Worm (Caenorhabditis elegans) whole organism, L2 larva: ENCODE results near the gene T06C10.3.

Experiments used
- C34F6.9 ChIP-seq: fragments of 150-350 bp; optimal IDR thresholded peaks from 2 replicates; lab custom pipeline; 2014; ENCODE audit warnings: missing biosample characterization, missing genetic modification characterization
- F13H6.1 ChIP-seq: sonication (generic microtip); optimal IDR thresholded peaks from 2 replicates; lab custom pipeline; 2016; ENCODE audit warnings: missing genetic modification characterization, missing compliant biosample characterization
- R02D3.7 ChIP-seq: fragments of 150-350 bp; optimal IDR thresholded peaks from 2 replicates; lab custom pipeline; 2014; ENCODE audit warnings: missing biosample characterization, missing genetic modification characterization
- Y55F3AM.14 ChIP-seq: fragments of 200-800 bp; sonication (Bioruptor generic); optimal IDR thresholded peaks from 2 replicates; lab custom pipeline; 2018; ENCODE audit warnings: mild to moderate bottlenecking, missing genetic modification characterization, missing compliant biosample characterization
- ZK546.5 ChIP-seq: sonication (generic microtip); optimal IDR thresholded peaks from 2 replicates; lab custom pipeline; 2017; ENCODE audit warnings: missing biosample characterization, missing genetic modification characterization
- alr-1 ChIP-seq: fragments of 150-350 bp; optimal IDR thresholded peaks from 2 replicates; lab custom pipeline; 2014; ENCODE audit warnings: missing biosample characterization, missing genetic modification characterization
- aly-2 ChIP-seq: fragments of 150-350 bp; optimal IDR thresholded peaks from 2 replicates; lab custom pipeline; 2014; ENCODE audit warnings: missing biosample characterization, missing genetic modification characterization
- ama-1 ChIP-seq: fragments of 150-350 bp; optimal IDR thresholded peaks from 2 replicates; lab custom pipeline; 2018; ENCODE audit warnings: inconsistent platforms
- blmp-1 ChIP-seq: sonication (generic microtip); optimal IDR thresholded peaks from 2 replicates; lab custom pipeline; 2017; ENCODE audit warnings: missing genetic modification characterization, mild to moderate bottlenecking, missing compliant biosample characterization, antibody characterized with exemption, moderate library complexity; ENCODE audit not compliant: insufficient read depth
- ceh-16 ChIP-seq: fragments of 150-350 bp; optimal IDR thresholded peaks from 2 replicates; lab custom pipeline; 2014; ENCODE audit warnings: missing biosample characterization, missing genetic modification characterization
- ceh-82 ChIP-seq: fragments of 150-350 bp; optimal IDR thresholded peaks from 2 replicates; lab custom pipeline; 2014; ENCODE audit warnings: missing biosample characterization, missing genetic modification characterization
- crh-2 ChIP-seq: sonication (generic microtip); optimal IDR thresholded peaks from 2 replicates; lab custom pipeline; 2017; ENCODE audit warnings: missing biosample characterization, missing genetic modification characterization
- dmd-4 ChIP-seq: sonication (generic microtip); optimal IDR thresholded peaks from 2 replicates; lab custom pipeline; 2017; ENCODE audit warnings: missing biosample characterization, missing genetic modification characterization
- egl-27 ChIP-seq: sonication (generic microtip); optimal IDR thresholded peaks from 3 replicates; lab custom pipeline; 2017; ENCODE audit warnings: missing biosample characterization, missing genetic modification reagents, missing genetic modification characterization
- elt-1 ChIP-seq: fragments of 150-350 bp; optimal IDR thresholded peaks from 2 replicates; lab custom pipeline; 2014; ENCODE audit warnings: missing biosample characterization, missing genetic modification characterization
- elt-3 ChIP-seq: sonication (generic microtip); optimal IDR thresholded peaks from 2 replicates; lab custom pipeline; 2017; ENCODE audit warnings: missing biosample characterization, missing genetic modification characterization
- fos-1 ChIP-seq: fragments of 150-350 bp; optimal IDR thresholded peaks from 2 replicates; lab custom pipeline; 2014; ENCODE audit warnings: missing biosample characterization, missing genetic modification characterization
- gmeb-1 ChIP-seq: fragments of 150-350 bp; optimal IDR thresholded peaks from 2 replicates; lab custom pipeline; 2014; ENCODE audit warnings: missing biosample characterization, missing genetic modification characterization
- lin-11 ChIP-seq: fragments of 150-350 bp; sonication (generic microtip); optimal IDR thresholded peaks from 2 replicates; lab custom pipeline; 2014; ENCODE audit warnings: missing biosample characterization, missing genetic modification characterization, inconsistent platforms, mixed read lengths
- lin-13 ChIP-seq: fragments of 150-350 bp; optimal IDR thresholded peaks from 2 replicates; lab custom pipeline; 2014; ENCODE audit warnings: missing biosample characterization, missing genetic modification reagents, missing genetic modification characterization
- lin-39 ChIP-seq: fragments of 150-350 bp; optimal IDR thresholded peaks from 2 replicates; lab custom pipeline; 2014; ENCODE audit warnings: missing biosample characterization, missing genetic modification reagents, missing genetic modification characterization
- lsy-2 ChIP-seq, 2 experiments: fragments of 150-350 bp in 1 of 2; sonication (generic microtip) in 1 of 2; optimal IDR thresholded peaks; 2 replicates each; lab custom pipeline; 2014 to 2017; ENCODE audit warnings: missing biosample characterization in 2 of 2, missing genetic modification characterization in 2 of 2
- mab-5 ChIP-seq: fragments of 150-350 bp; optimal IDR thresholded peaks from 2 replicates; lab custom pipeline; 2014; ENCODE audit warnings: missing biosample characterization, missing genetic modification characterization
- mbf-1 ChIP-seq: sonication (generic microtip); optimal IDR thresholded peaks from 2 replicates; lab custom pipeline; 2017; ENCODE audit warnings: missing biosample characterization, missing genetic modification characterization
- mdl-1 ChIP-seq, 2 experiments: fragments of 150-350 bp in 1 of 2; sonication (generic microtip) in 1 of 2; optimal IDR thresholded peaks; 2 replicates each; lab custom pipeline; 2017; ENCODE audit warnings: missing biosample characterization in 2 of 2, missing genetic modification characterization in 2 of 2
- nhr-10 ChIP-seq: sonication (generic microtip); optimal IDR thresholded peaks from 2 replicates; lab custom pipeline; 2017; ENCODE audit warnings: missing biosample characterization, missing genetic modification characterization
- nhr-11 ChIP-seq: fragments of 150-350 bp; optimal IDR thresholded peaks from 2 replicates; lab custom pipeline; 2014; ENCODE audit warnings: missing biosample characterization, missing genetic modification characterization
- nhr-12 ChIP-seq: fragments of 150-350 bp; optimal IDR thresholded peaks from 2 replicates; lab custom pipeline; 2014; ENCODE audit warnings: missing biosample characterization, missing genetic modification characterization
- nhr-129 ChIP-seq: fragments of 150-350 bp; optimal IDR thresholded peaks from 2 replicates; lab custom pipeline; 2014; ENCODE audit warnings: missing biosample characterization, missing genetic modification characterization
- nhr-21 ChIP-seq: fragments of 150-350 bp; optimal IDR thresholded peaks from 2 replicates; lab custom pipeline; 2014; ENCODE audit warnings: missing biosample characterization, missing genetic modification characterization
- nhr-23 ChIP-seq: fragments of 150-350 bp; optimal IDR thresholded peaks from 2 replicates; lab custom pipeline; 2014; ENCODE audit warnings: missing biosample characterization, missing genetic modification reagents, missing genetic modification characterization
- nhr-237 ChIP-seq: fragments of 150-350 bp; optimal IDR thresholded peaks from 2 replicates; lab custom pipeline; 2014; ENCODE audit warnings: missing biosample characterization, missing genetic modification characterization
- nhr-25 ChIP-seq: fragments of 150-350 bp; sonication (generic microtip); optimal IDR thresholded peaks from 3 replicates; lab custom pipeline; 2014; ENCODE audit warnings: missing biosample characterization, missing genetic modification characterization
- nhr-6 ChIP-seq: fragments of 150-350 bp; optimal IDR thresholded peaks from 2 replicates; lab custom pipeline; 2014; ENCODE audit warnings: missing biosample characterization, missing genetic modification characterization
- nhr-77 ChIP-seq: fragments of 150-350 bp; optimal IDR thresholded peaks from 2 replicates; lab custom pipeline; 2014; ENCODE audit warnings: missing biosample characterization, missing genetic modification characterization
- peb-1 ChIP-seq: fragments of 150-350 bp; optimal IDR thresholded peaks from 2 replicates; lab custom pipeline; 2014; ENCODE audit warnings: missing biosample characterization, missing genetic modification characterization
- sem-4 ChIP-seq: fragments of 150-350 bp; optimal IDR thresholded peaks from 2 replicates; lab custom pipeline; 2014; ENCODE audit warnings: missing biosample characterization, missing genetic modification reagents, missing genetic modification characterization
- skn-1 ChIP-seq: sonication (generic microtip); optimal IDR thresholded peaks from 2 replicates; lab custom pipeline; 2017; ENCODE audit warnings: missing biosample characterization, missing genetic modification characterization
- sma-3 ChIP-seq: sonication (generic microtip); optimal IDR thresholded peaks from 2 replicates; lab custom pipeline; 2016; ENCODE audit warnings: missing genetic modification reagents, missing genetic modification characterization, missing compliant biosample characterization
- sma-9 ChIP-seq, 2 experiments: fragments of 150-350 bp in 1 of 2; sonication (generic microtip) in 1 of 2; optimal IDR thresholded peaks; 2 replicates each; lab custom pipeline; 2014 to 2016; ENCODE audit warnings: missing genetic modification characterization in 2 of 2, mild to moderate bottlenecking in 1 of 2, missing biosample characterization in 1 of 2, missing compliant biosample characterization in 1 of 2, missing genetic modification reagents in 1 of 2, moderate library complexity in 1 of 2
- snpc-4 ChIP-seq: fragments of 150-350 bp; optimal IDR thresholded peaks from 2 replicates; lab custom pipeline; 2014; ENCODE audit warnings: missing biosample characterization, missing genetic modification characterization
- unc-39 ChIP-seq: fragments of 150-350 bp; optimal IDR thresholded peaks from 2 replicates; lab custom pipeline; 2014; ENCODE audit warnings: missing biosample characterization, missing genetic modification characterization
- unc-55 ChIP-seq: fragments of 150-350 bp; sonication (generic microtip); optimal IDR thresholded peaks from 3 replicates; lab custom pipeline; 2014; ENCODE audit warnings: missing biosample characterization, missing genetic modification reagents, missing genetic modification characterization
- unc-62 ChIP-seq: fragments of 150-350 bp; optimal IDR thresholded peaks from 2 replicates; lab custom pipeline; 2014; ENCODE audit warnings: missing biosample characterization, missing genetic modification reagents, missing genetic modification characterization
- zag-1 ChIP-seq: fragments of 150-350 bp; optimal IDR thresholded peaks from 2 replicates; lab custom pipeline; 2014; ENCODE audit warnings: missing biosample characterization, missing genetic modification characterization
- ztf-1 ChIP-seq: fragments of 200-800 bp; sonication (Bioruptor generic); conservative IDR thresholded peaks from 2 replicates; pipeline ENCODE4 v1.3.6; 2022; ENCODE audit warnings: missing genetic modification characterization, missing compliant biosample characterization
- ztf-11 ChIP-seq: sonication (generic microtip); optimal IDR thresholded peaks from 2 replicates; lab custom pipeline; 2017; ENCODE audit warnings: missing biosample characterization, missing genetic modification characterization
- ztf-4 ChIP-seq: fragments of 150-350 bp; optimal IDR thresholded peaks from 2 replicates; lab custom pipeline; 2014; ENCODE audit warnings: missing biosample characterization, missing genetic modification characterization

The T06C10.3 gene

DNA sequence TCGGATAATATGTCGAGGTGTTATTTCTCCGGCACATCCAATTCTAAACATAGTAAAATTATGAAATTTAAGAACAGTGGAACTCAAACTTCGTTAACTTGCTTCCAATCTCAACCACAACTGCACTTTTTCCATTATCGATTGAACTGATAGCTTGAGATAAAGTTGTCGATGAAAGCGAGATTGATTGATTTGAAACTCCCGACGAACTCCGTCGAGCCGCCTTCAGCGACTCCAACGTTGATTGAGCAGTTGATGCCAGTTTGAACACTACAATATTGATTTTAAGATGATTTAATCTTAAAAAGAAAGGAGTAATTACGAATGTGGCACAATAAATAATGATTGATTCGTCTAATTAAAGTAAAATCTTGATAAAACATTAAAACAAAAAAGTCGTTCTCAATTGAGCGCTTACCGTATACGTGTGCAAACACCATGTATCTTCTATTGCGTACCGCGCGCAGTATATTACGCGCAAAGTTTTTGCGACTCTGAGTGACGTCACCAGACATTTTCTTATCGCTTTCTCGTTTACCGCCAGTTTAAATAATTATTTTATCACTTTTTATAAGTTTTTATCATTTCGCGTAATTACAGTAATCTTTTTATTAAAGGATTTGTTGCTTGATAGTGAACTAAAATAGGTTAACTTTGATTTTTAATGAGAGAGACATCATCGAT is 31.8 kb downstream of the T06C10.3 start, which contains the start of gene arp-11 (continued):
- TF ChIP-seq lin-13 (GFP tag; lab: Kevin White, UChicago) (peak; percentile 57), nhr-77 (no peak), sma-9 (GFP tag; optimal IDR thresholded peaks at IDR 0.05; lab: Kevin White, UChicago) (peak; percentile 79), sma-9 (tag; optimal IDR thresholded peaks at IDR 0.05; lab: Kevin White, UChicago) (no peak), lsy-2 (tag; optimal IDR thresholded peaks at IDR 0.05; lab: Kevin White, UChicago) (peak; percentile 90 to 98), ztf-4 (tag; lab: Kevin White, UChicago) (peak; percentile 60)

DNA sequence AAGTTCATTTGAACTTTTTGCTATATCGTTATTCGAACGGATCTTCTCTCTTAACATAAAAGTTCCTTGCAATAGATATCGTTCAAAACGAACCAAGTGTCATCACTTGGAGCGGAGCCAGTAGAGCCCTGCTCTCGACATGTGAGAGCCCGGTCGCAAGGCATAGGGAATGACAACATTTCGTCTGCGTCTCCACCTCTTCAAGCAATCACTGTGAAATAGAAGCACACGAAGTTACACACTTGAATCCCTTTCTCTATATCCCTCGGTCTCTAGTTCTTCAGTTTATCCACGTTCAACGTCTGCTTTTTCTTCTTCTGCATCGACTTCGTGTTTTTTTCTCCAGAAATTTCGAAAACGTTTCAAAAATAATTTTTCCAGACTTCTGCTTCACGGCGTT is 32.8 kb downstream of the T06C10.3 start, which contains the start of gene C49H3.6:
TSS of gene C49H3.6 (plus strand) at position 380 of the 400 bp plus-strand sequence.
- peak; percentile 6 to 69 for TF ChIP-seq lsy-2 (tag; optimal IDR thresholded peaks at IDR 0.05; lab: Kevin White, UChicago)
- TF ChIP-seq peb-1 (tag; lab: Kevin White, UChicago), result no peak
- TF ChIP-seq mab-5, result no peak
- TF ChIP-seq nhr-12 (tag; lab: Kevin White, UChicago), result no peak
- no peak for TF ChIP-seq Y55F3AM.14
- no peak for TF ChIP-seq nhr-11
- TF ChIP-seq elt-3 (tag; lab: Kevin White, UChicago), result no peak
- no peak for TF ChIP-seq mbf-1 (tag; lab: Kevin White, UChicago)
- TF ChIP-seq nhr-6, result no peak
- TF ChIP-seq unc-62 (GFP tag; lab: Kevin White, UChicago), result no peak
- no peak for TF ChIP-seq zag-1 (tag; lab: Kevin White, UChicago)
- peak; percentile 77 for TF ChIP-seq C34F6.9 (tag; lab: Kevin White, UChicago)
- no peak for TF ChIP-seq elt-1 (tag; lab: Kevin White, UChicago)
- TF ChIP-seq sem-4 (tag; lab: Kevin White, UChicago), result peak; percentile 64
- TF ChIP-seq fos-1 (tag; lab: Kevin White, UChicago), result no peak
- peak; percentile 30 for TF ChIP-seq F13H6.1
- TF ChIP-seq ama-1 (lab: Kevin White, UChicago), result no peak
- TF ChIP-seq ceh-82 (tag; lab: Kevin White, UChicago), result no peak
- TF ChIP-seq ztf-4 (tag; lab: Kevin White, UChicago), result no peak
- peak; percentile 74 for TF ChIP-seq nhr-129 (tag; lab: Kevin White, UChicago)
- TF ChIP-seq egl-27 (tag; lab: Kevin White, UChicago), result no peak
- no peak for TF ChIP-seq lin-13 (GFP tag; lab: Kevin White, UChicago)
- no peak for TF ChIP-seq nhr-237
- no peak for TF ChIP-seq R02D3.7
- no peak for TF ChIP-seq blmp-1 (tag; lab: Kevin White, UChicago)
- TF ChIP-seq nhr-10 (tag; lab: Kevin White, UChicago), result no peak
- TF ChIP-seq ztf-11 (tag; lab: Kevin White, UChicago), result no peak
- TF ChIP-seq aly-2 (tag; lab: Kevin White, UChicago), result no peak
- TF ChIP-seq skn-1 (tag; lab: Kevin White, UChicago), result no peak
- TF ChIP-seq nhr-77, result no peak
- TF ChIP-seq snpc-4, result no peak
- TF ChIP-seq sma-9 (GFP tag; optimal IDR thresholded peaks at IDR 0.05; lab: Kevin White, UChicago), result peak; percentile 29
- no peak for TF ChIP-seq sma-9 (tag; optimal IDR thresholded peaks at IDR 0.05; lab: Kevin White, UChicago)
- no peak for TF ChIP-seq alr-1
- no peak for TF ChIP-seq dmd-4 (tag; lab: Kevin White, UChicago)
- TF ChIP-seq ZK546.5 (tag; lab: Kevin White, UChicago), result no peak
- TF ChIP-seq ceh-16, result no peak
- TF ChIP-seq lin-11 (tag; lab: Kevin White, UChicago), result peak; percentile 1
- no peak for TF ChIP-seq mdl-1 (tag; optimal IDR thresholded peaks at IDR 0.05; lab: Kevin White, UChicago)
- TF ChIP-seq unc-39 (tag; lab: Kevin White, UChicago), result no peak
- no peak for TF ChIP-seq gmeb-1 (tag; lab: Kevin White, UChicago)
- no peak for TF ChIP-seq nhr-23 (tag; lab: Kevin White, UChicago)
- no peak for TF ChIP-seq lin-39 (tag; lab: Kevin White, UChicago)
- TF ChIP-seq unc-55 (GFP tag; lab: Kevin White, UChicago), result peak; percentile 52
- no peak for TF ChIP-seq ztf-1
- no peak for TF ChIP-seq crh-2
- TF ChIP-seq nhr-25 (tag; lab: Kevin White, UChicago), result no peak
- TF ChIP-seq nhr-21, result no peak
- TF ChIP-seq sma-3 (GFP tag; lab: Kevin White, UChicago), result no peak
